Fruit fly (Drosophila melanogaster) whole organism, larva: ENCODE results near the gene modSP.

Source experiments
- noc ChIP-seq: fragments of 200-800 bp; sonication (Bioruptor generic); optimal IDR thresholded peaks from 3 replicates; lab custom pipeline; 2019; ENCODE audit warnings: missing biosample characterization, mild to moderate bottlenecking, missing genetic modification characterization, moderate library complexity

modSP gene

DNA sequence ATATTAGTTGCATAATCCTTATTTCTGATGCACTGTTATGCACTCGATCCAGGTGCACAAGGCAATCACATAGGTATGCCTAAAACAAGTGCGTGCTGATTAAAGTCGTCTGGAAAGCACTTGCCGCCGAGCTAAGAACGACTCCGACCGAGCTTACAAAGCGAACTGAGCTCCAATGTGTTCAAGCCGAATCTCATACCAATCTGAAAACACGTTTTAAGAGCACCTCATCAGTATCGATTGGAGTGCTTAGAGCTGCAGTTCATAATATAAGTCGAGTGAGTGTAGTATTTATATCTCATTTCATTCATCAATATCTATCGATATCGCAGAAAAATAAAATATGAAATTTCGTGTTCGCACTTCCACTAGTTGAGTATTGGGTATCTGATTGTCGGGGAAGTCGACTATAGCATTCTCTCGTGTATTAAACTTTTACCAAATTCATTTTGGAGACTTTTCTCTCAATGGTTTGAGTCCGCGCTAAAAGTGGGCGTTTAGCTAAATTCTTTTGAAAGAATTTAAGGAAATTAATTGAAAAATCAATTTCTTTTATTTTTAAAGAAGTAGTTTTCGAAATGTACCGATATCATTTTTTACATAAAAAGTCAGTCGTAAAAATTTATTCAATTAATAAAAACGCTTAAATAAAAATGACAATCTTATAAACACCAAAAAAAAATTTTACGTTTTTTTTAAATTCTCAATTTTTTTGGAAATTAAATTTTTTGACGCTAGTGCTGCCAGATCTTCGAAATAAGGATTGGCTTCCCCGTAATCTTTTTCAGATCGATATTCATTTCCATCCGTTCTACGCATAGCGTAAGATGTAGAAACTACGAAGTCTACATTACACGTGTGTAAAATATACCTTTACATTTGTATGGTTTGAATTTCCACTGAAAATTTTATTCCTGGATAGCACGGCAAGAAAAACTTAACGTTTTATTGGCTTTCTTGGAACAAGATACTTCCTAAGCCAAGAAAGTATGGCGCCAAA lies at the start of gene modSP:
Gene modSP (minus strand): TSS at position 169 of the 1,000 bp plus-strand sequence.
- TF ChIP-seq noc (tag; lab: Kevin White, UChicago): no peak

dm6 chr3R:16704226-16704625 lies 48.8 kb upstream of the modSP start:
- peak; percentile 36 for TF ChIP-seq noc (tag; lab: Kevin White, UChicago)

DNA sequence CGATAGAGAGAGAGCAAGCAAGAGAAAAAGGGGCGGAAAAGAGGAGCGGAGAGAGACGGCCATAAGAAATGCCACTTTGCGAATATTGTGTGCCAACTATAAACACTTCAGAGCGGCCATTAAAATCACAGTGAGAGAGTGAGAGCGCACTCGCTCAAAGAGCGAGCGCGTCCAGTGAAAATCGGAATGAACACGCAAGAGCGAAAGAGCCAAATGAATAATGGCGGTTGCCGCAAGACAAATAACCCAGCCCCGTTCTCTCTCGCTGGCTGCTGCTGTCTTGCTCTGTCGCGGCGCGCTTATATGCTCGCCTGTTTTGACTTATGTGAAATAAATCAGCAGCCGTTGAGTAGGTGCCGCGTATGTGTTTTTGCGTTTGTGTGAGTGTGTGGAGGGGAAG lies 47.3 kb upstream of the modSP start:
- no peak for TF ChIP-seq noc (tag; lab: Kevin White, UChicago)

DNA sequence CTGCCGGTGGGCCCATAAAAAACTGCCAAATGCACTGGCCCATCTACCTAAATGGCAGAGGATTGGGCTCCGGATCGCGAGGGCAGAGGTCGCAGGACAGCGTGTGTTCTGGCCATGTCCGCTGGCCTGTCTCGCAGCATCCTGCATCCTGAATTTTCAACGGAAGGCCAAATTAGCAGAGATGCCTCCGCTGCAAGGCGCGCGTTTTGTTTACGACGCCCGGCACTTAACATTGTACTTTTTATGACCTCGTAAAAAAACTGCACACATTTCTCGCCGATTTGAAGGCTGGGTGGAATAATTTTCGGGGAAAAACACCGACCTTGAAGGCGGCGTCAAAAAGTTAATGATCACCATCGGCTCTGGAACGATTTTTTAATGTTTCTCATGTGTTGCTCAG lies 45.5 kb upstream of the modSP start:
- TF ChIP-seq noc (tag; lab: Kevin White, UChicago): no peak

DNA sequence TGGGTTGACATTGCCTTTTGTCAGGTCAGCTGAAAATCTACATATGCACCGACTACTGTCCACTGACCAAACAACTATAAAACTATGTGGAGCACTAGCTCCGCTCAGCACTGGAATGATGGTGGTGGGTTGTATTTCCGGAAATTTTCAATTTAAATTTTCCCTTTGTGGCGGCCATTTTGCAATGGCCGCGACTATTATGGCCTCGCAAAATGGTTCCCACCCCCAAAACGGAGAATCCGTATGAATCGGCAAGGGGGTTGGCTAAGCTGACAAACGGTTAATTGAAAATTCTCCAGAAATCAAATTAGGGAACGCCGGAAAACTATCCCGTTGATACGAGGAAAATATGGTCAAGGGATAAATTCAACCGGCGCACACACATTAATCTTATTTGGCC lies 27.4 kb upstream of the modSP start:
- no peak for TF ChIP-seq noc (tag; lab: Kevin White, UChicago)

DNA sequence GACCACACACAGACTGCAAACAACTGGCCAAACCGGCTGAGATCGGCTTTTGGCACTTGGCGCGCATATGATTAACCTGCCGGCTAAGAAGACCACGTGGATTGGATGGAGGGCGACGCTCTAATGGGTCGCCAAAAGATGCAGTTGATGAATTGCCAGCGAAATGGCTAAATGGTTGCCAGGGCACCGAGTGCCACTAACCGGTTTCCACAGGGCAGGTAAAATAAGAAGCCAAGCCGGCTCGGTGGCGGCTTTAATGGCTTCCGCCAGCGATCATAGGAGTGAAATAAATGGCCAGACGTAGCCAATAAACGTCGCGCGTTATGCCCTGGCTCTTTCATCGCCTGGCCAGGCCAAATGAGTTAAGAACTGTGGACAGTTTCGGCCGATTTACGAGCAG lies 22.5 kb upstream of the modSP start:
- no peak for TF ChIP-seq noc (tag; lab: Kevin White, UChicago)

DNA sequence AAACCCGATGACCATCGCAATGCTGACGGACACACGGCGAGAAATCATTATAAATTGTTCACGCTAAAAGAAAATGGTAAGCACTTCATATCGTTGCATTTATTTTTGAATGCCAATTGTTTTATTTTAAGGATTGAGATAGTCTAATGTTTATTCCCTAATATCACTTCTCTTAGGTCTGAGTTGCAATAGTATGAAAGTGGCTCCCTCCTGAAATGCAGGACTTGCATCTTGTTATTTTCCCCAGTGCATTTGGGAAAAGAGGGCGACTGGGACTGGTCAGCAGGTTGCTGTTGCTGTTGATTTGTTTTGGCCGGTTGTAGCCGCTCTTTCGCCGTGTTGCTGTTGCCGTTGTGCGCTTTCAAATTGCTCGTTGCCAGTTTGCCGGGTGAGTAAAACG lies 21.1 kb upstream of the modSP start:
- TF ChIP-seq noc (tag; lab: Kevin White, UChicago): no peak

dm6 chr3R:16673184-16673583 lies 17.7 kb upstream of the modSP start:
- TF ChIP-seq noc (tag; lab: Kevin White, UChicago): no peak

DNA sequence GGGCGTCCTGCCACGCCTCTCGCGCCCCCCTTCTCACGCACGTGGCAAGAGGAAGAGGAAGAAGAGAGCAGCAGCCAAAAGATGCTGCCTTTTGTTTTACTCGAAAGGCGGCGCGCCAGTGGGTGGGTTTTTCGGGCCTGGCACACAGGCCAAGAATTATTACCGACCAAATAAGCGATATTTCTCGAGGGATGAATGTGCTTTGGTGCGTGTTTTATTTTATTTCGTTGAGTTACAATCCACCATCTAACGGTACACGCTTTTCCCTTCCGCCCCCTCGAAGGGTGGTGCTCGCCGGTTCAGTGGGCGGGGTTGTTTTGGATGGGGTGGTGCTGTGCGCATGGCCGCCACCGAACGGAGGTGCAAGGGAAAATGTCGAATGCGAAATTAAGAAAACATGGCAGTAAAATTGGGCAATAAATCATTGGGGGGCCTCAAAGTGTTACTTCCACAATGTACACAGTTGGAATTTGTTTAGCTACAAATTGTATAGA lies 16.8 kb upstream of the modSP start:
- TF ChIP-seq noc (tag; lab: Kevin White, UChicago): no peak

dm6 chr3R:16664144-16664825 lies 8.8 kb upstream of the modSP start:
- TF ChIP-seq noc (tag; lab: Kevin White, UChicago): no peak

DNA sequence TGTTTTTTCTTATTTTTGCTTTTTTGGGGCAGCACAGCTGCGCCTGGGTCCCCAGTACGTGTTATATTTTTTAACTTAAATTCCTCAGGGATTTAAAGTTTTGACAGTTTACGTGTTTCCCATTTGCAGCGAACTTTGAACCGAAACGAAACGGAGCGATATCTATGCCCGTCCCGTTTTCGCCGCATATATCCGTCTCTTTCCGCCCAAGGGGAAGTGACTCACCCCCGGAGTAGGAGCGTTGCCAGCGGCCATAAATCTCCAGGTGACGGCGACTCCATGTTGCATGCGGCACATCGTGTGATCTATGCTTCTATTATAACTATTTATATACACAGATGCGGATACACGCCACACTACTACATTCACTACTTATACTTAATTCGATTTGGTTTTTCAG lies 6.2 kb upstream of the modSP start:
- TF ChIP-seq noc (tag; lab: Kevin White, UChicago): no peak

dm6 chr3R:16655000-16655493 lies 415 bp downstream of the modSP start:
- no peak for TF ChIP-seq noc (tag; lab: Kevin White, UChicago)

dm6 chr3R:16652091-16652490 lies 3.4 kb downstream of the modSP start, which contains the start of gene CG14907:
Gene CG14907, minus strand, starts transcription at chr3R:16652319.
- TF ChIP-seq noc (tag; lab: Kevin White, UChicago): peak; percentile 20

- no peak for TF ChIP-seq noc (tag; lab: Kevin White, UChicago)
Observed at dm6 chr3R:16650950-16651349, 4.5 kb downstream of the modSP start, which contains the start of gene Mettl4. Gene Mettl4, minus strand, starts transcription at chr3R:16651157.

dm6 chr3R:16649282-16649681 lies 6.2 kb downstream of the modSP start:
- TF ChIP-seq noc (tag; lab: Kevin White, UChicago): no peak

dm6 chr3R:16647716-16648016 lies 7.8 kb downstream of the modSP start:
- TF ChIP-seq noc (tag; lab: Kevin White, UChicago): no peak
